Fruit fly (Drosophila melanogaster): ENCODE results near the gene Hus1-like.
A peak's percentile ranks its signal among the peaks of the same experiment; 100 is the strongest.

Hus1-like gene

dm6 chr3R:4809944-4810653, 1.8 kb downstream of the Hus1-like start (continued):
- TF ChIP-seq crol (GFP tag; IDR thresholded peaks at IDR 0.05) (peak; percentile 96), croc (GFP tag; conservative IDR thresholded peaks at IDR 0.05) (no peak), CG6272 (GFP tag; IDR thresholded peaks at IDR 0.05) (no peak), Antp (GFP tag; optimal IDR thresholded peaks at IDR 0.05) (no peak), CG11560 (tag; IDR thresholded peaks at IDR 0.05) (no peak), D (optimal IDR thresholded peaks at IDR 0.05) (no peak), D (GFP tag; optimal IDR thresholded peaks at IDR 0.05) (no peak), CG15514 (GFP tag; optimal IDR thresholded peaks at IDR 0.05) (no peak), ato (GFP tag; IDR thresholded peaks at IDR 0.05; ENCODE audit: partially characterized antibody) (no peak), gsb-n (tag; optimal IDR thresholded peaks at IDR 0.05) (no peak), da (GFP tag; optimal IDR thresholded peaks at IDR 0.05) (no peak), fd102C (GFP tag; optimal IDR thresholded peaks at IDR 0.05) (no peak), emc (GFP tag; optimal IDR thresholded peaks at IDR 0.05) (no peak), CG15479 (GFP tag; optimal IDR thresholded peaks at IDR 0.05) (no peak), prd (optimal IDR thresholded peaks at IDR 0.05) (no peak), prd (GFP tag; IDR thresholded peaks at IDR 0.05) (no peak), ftz-f1 (GFP tag; optimal IDR thresholded peaks at IDR 0.05) (no peak), Dip2 (GFP tag; IDR thresholded peaks at IDR 0.05) (no peak), Hmr (GFP tag; optimal IDR thresholded peaks at IDR 0.05) (peak; percentile 13), CG10209 (GFP tag; optimal IDR thresholded peaks at IDR 0.05) (no peak), Lim3 (GFP tag; IDR thresholded peaks at IDR 0.05) (no peak), ci (GFP tag; IDR thresholded peaks at IDR 0.05) (no peak; the same call in 2 of the 3 replicates), Hr39 (optimal IDR thresholded peaks at IDR 0.05) (no peak), chif (GFP tag; optimal IDR thresholded peaks at IDR 0.05) (no peak), CG12236 (GFP tag; optimal IDR thresholded peaks at IDR 0.05) (no peak), CG14050 (GFP tag; IDR thresholded peaks at IDR 0.05) (no peak), Nf-YA (GFP tag; IDR thresholded peaks at IDR 0.05) (no peak), CG2199 (GFP tag; IDR thresholded peaks at IDR 0.05) (0 out of 3 replicates have a peak, but pooled peaks have one; percentile 49), CG30431 (GFP tag; optimal IDR thresholded peaks at IDR 0.05) (no peak), Side (GFP tag; optimal IDR thresholded peaks at IDR 0.05) (no peak), CG9876 (GFP tag; optimal IDR thresholded peaks at IDR 0.05) (no peak), CG11085 (GFP tag; IDR thresholded peaks at IDR 0.05) (no peak), aop (GFP tag; IDR thresholded peaks at IDR 0.05) (peak; percentile 75; the same call in 1 of the 2 replicates), dan (GFP tag; IDR thresholded peaks at IDR 0.05) (no peak), vfl (GFP tag; optimal IDR thresholded peaks at IDR 0.05) (no peak), vnd (GFP tag; IDR thresholded peaks at IDR 0.05; ENCODE audit: partially characterized antibody) (no peak), CG7556 (GFP tag; optimal IDR thresholded peaks at IDR 0.05) (no peak), CG14667 (GFP tag; IDR thresholded peaks at IDR 0.05) (no peak), NfI (GFP tag; optimal IDR thresholded peaks at IDR 0.05) (no peak), Bteb2 (GFP tag; optimal IDR thresholded peaks at IDR 0.05) (no peak), ab (GFP tag; optimal IDR thresholded peaks at IDR 0.05) (no peak), kni (GFP tag; optimal IDR thresholded peaks at IDR 0.05) (peak; percentile 79), CG42726 (GFP tag; IDR thresholded peaks at IDR 0.05; ENCODE audit: partially characterized antibody) (peak; percentile 25; the same call in 1 of the 2 replicates), ash1 (GFP tag; optimal IDR thresholded peaks at IDR 0.05) (no peak), Fer2 (tag; optimal IDR thresholded peaks at IDR 0.05) (no peak), amos (GFP tag; IDR thresholded peaks at IDR 0.05; ENCODE audit: partially characterized antibody) (peak; percentile 30; the same call in 1 of the 2 replicates), Doc3 (GFP tag; IDR thresholded peaks at IDR 0.05; ENCODE audit: partially characterized antibody) (no peak), CG13894 (tag; optimal IDR thresholded peaks at IDR 0.05) (peak; percentile 49), CG18262 (tag; optimal IDR thresholded peaks at IDR 0.05) (no peak), ATbp (GFP tag; optimal IDR thresholded peaks at IDR 0.05) (no peak), Blimp-1 (GFP tag; optimal IDR thresholded peaks at IDR 0.05) (peak; percentile 46)
